Worm (Caenorhabditis elegans) whole organism, early embryonic: ENCODE measurements around the gene F38B7.2.

Experiments used
- aly-1 ChIP-seq: sonication (generic microtip); optimal IDR thresholded peaks from 2 replicates; lab custom pipeline; 2016; ENCODE audit warnings: missing genetic modification characterization, missing compliant biosample characterization
- ama-1 ChIP-seq: fragments of 150-350 bp; optimal IDR thresholded peaks from 2 replicates; lab custom pipeline; 2014
- ceh-13 ChIP-seq: fragments of 200-800 bp; sonication (Bioruptor generic); optimal IDR thresholded peaks from 2 replicates; lab custom pipeline; 2018; ENCODE audit warnings: mild to moderate bottlenecking, missing genetic modification characterization, missing compliant biosample characterization
- ceh-36 ChIP-seq: sonication (generic microtip); optimal IDR thresholded peaks from 2 replicates; lab custom pipeline; 2016; ENCODE audit warnings: missing genetic modification characterization, inconsistent platforms, missing compliant biosample characterization
- ets-7 ChIP-seq: sonication (generic microtip); optimal IDR thresholded peaks from 2 replicates; lab custom pipeline; 2016; ENCODE audit warnings: missing genotype, missing genetic modification characterization, missing compliant biosample characterization
- hnd-1 ChIP-seq: sonication (generic microtip); optimal IDR thresholded peaks from 2 replicates; lab custom pipeline; 2016; ENCODE audit warnings: missing genetic modification characterization, missing compliant biosample characterization
- tbx-11 ChIP-seq: fragments of 200-800 bp; sonication (Bioruptor generic); IDR thresholded peaks from 2 replicates; pipeline ENCODE4 v1.3.6; 2022; ENCODE audit warnings: missing genetic modification characterization, missing compliant biosample characterization

DNA sequence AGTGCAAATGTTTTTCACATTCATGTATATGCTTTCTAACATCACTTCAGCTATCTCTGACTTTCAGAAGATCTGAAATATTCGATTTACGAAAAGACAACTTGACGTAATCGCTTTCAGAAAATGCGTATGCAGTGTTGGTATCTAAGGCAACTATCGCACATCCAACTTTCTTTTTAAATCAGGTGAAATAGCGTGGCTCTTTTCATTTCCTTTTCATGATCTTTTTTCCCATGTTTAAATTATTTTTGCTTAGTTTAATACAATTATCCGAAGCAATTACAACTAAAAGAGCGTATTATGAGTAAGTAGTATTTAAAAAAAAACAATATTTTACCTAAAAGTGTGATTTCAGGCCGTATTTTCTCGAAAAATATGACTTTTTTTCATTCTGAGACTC, 3.0 kb downstream of the F38B7.2 start, which contains the start of gene F38B7.11:
- TF ChIP-seq aly-1 (tag; lab: Kevin White, UChicago) = no peak
- no peak for TF ChIP-seq ceh-36 (tag; lab: Kevin White, UChicago)
- TF ChIP-seq tbx-11 (GFP tag; lab: Robert Waterston, UW) = no peak
- no peak for TF ChIP-seq ets-7 (tag; lab: Kevin White, UChicago)
- TF ChIP-seq ama-1 = no peak
- TF ChIP-seq hnd-1 (tag; lab: Kevin White, UChicago) = no peak
- no peak for TF ChIP-seq ceh-13 (GFP tag; lab: Kevin White, UChicago)
